Worm (Caenorhabditis elegans): ENCODE data around the gene tsp-21.

Gene tsp-21

ce11 chrX:9948963-9949362 is 16.8 kb downstream of the tsp-21 start, which contains the start of gene nas-37:
Gene nas-37 (minus strand): TSS chrX:9949063.
- TF ChIP-seq nhr-23 (tag; optimal IDR thresholded peaks at IDR 0.05) (no peak), unc-62 (GFP tag; optimal IDR thresholded peaks at IDR 0.05) (no peak), ama-1 (optimal IDR thresholded peaks at IDR 0.05) (no peak), skn-1 (tag; optimal IDR thresholded peaks at IDR 0.05) (no peak)

- TF ChIP-seq fkh-2 (tag; optimal IDR thresholded peaks at IDR 0.05) (no peak), egl-5 (tag; optimal IDR thresholded peaks at IDR 0.05) (peak; percentile 50), daf-12 (tag; optimal IDR thresholded peaks at IDR 0.05) (no peak)
Observed at ce11 chrX:9954483-9955041, 22.4 kb downstream of the tsp-21 start, which contains the start of gene cysl-1. Gene cysl-1 (minus strand): TSS chrX:9954533.

- TF ChIP-seq tbx-2 (tag; optimal IDR thresholded peaks at IDR 0.05) (no peak), nhr-237 (tag; optimal IDR thresholded peaks at IDR 0.05) (no peak), nhr-43 (tag; optimal IDR thresholded peaks at IDR 0.05; ENCODE audit: poor library complexity, severe bottlenecking) (no peak), nhr-11 (tag; optimal IDR thresholded peaks at IDR 0.05) (no peak), fkh-2 (tag; optimal IDR thresholded peaks at IDR 0.05) (no peak), nhr-67 (tag; optimal IDR thresholded peaks at IDR 0.05) (no peak), ztf-4 (tag; optimal IDR thresholded peaks at IDR 0.05) (no peak), elt-3 (tag; optimal IDR thresholded peaks at IDR 0.05) (no peak), unc-39 (tag; optimal IDR thresholded peaks at IDR 0.05) (no peak), lin-15B (tag; optimal IDR thresholded peaks at IDR 0.05) (no peak), fkh-10 (GFP tag; optimal IDR thresholded peaks at IDR 0.05) (no peak), aly-2 (tag; optimal IDR thresholded peaks at IDR 0.05) (no peak), mdl-1 (tag; optimal IDR thresholded peaks at IDR 0.05) (no peak), fos-1 (tag; optimal IDR thresholded peaks at IDR 0.05) (no peak), skn-1 (tag; optimal IDR thresholded peaks at IDR 0.05) (no peak), snpc-4 (tag; optimal IDR thresholded peaks at IDR 0.05) (no peak), unc-62 (GFP tag; optimal IDR thresholded peaks at IDR 0.05) (no peak), sea-2 (GFP tag; optimal IDR thresholded peaks at IDR 0.05) (no peak), nhr-23 (tag; optimal IDR thresholded peaks at IDR 0.05) (no peak)
Observed at ce11 chrX:9956052-9956451, 23.9 kb downstream of the tsp-21 start.

ce11 chrX:9957449-9957848 is 25.3 kb downstream of the tsp-21 start:
- TF ChIP-seq fos-1 (tag; optimal IDR thresholded peaks at IDR 0.05) (no peak), fkh-2 (tag; optimal IDR thresholded peaks at IDR 0.05) (no peak), egl-27 (tag; optimal IDR thresholded peaks at IDR 0.05) (no peak), ceh-82 (tag; optimal IDR thresholded peaks at IDR 0.05) (no peak), mml-1 (tag; optimal IDR thresholded peaks at IDR 0.05) (no peak), egl-5 (tag; optimal IDR thresholded peaks at IDR 0.05) (no peak), ztf-11 (tag; optimal IDR thresholded peaks at IDR 0.05) (no peak), nhr-43 (tag; optimal IDR thresholded peaks at IDR 0.05; ENCODE audit: poor library complexity, severe bottlenecking) (no peak), unc-62 (GFP tag; optimal IDR thresholded peaks at IDR 0.05) (no peak), elt-1 (tag; optimal IDR thresholded peaks at IDR 0.05) (no peak), jun-1 (tag; optimal IDR thresholded peaks at IDR 0.05) (no peak), nhr-77 (tag; optimal IDR thresholded peaks at IDR 0.05) (no peak), hmg-11 (tag; optimal IDR thresholded peaks at IDR 0.05) (no peak), ZK546.5 (tag; optimal IDR thresholded peaks at IDR 0.05) (no peak), ceh-9 (tag; optimal IDR thresholded peaks at IDR 0.05) (no peak)

- TF ChIP-seq egl-5 (tag; optimal IDR thresholded peaks at IDR 0.05): peak; percentile 91
- TF ChIP-seq nhr-25 (tag; optimal IDR thresholded peaks at IDR 0.05): peak; percentile 96
- TF ChIP-seq snpc-4 (tag; optimal IDR thresholded peaks at IDR 0.05): peak; percentile 94
- TF ChIP-seq eor-1 (tag; optimal IDR thresholded peaks at IDR 0.05): no peak
- no peak for TF ChIP-seq nhr-28 (tag; optimal IDR thresholded peaks at IDR 0.05)
- no peak for TF ChIP-seq mml-1 (tag; optimal IDR thresholded peaks at IDR 0.05)
- peak; percentile 98 for TF ChIP-seq pha-4 (tag; optimal IDR thresholded peaks at IDR 0.05)
- TF ChIP-seq lin-39 (tag; optimal IDR thresholded peaks at IDR 0.05): peak; percentile 98
- peak; percentile 90 for TF ChIP-seq unc-62 (GFP tag; optimal IDR thresholded peaks at IDR 0.05)
- peak; percentile 82 for TF ChIP-seq elt-1 (tag; optimal IDR thresholded peaks at IDR 0.05)
- peak in 2 of 3 experiments; percentile 1 to 62 for TF ChIP-seq elt-3 (tag; optimal IDR thresholded peaks at IDR 0.05)
- TF ChIP-seq R02D3.7 (tag; optimal IDR thresholded peaks at IDR 0.05): peak; percentile 63
- TF ChIP-seq hmg-11 (tag; optimal IDR thresholded peaks at IDR 0.05): peak; percentile 94
- peak; percentile 74 for TF ChIP-seq ceh-82 (tag; optimal IDR thresholded peaks at IDR 0.05)
- no peak for TF ChIP-seq nhr-76 (tag; optimal IDR thresholded peaks at IDR 0.05)
- peak; percentile 82 for TF ChIP-seq fkh-10 (GFP tag; optimal IDR thresholded peaks at IDR 0.05)
- peak; percentile 86 for TF ChIP-seq elt-2 (tag; optimal IDR thresholded peaks at IDR 0.05)
- peak; percentile 51 for TF ChIP-seq fos-1 (tag; optimal IDR thresholded peaks at IDR 0.05)
- TF ChIP-seq nhr-23 (tag; optimal IDR thresholded peaks at IDR 0.05): peak; percentile 94
- peak; percentile 88 for TF ChIP-seq pqm-1 (tag; optimal IDR thresholded peaks at IDR 0.05)
- peak; percentile 94 for TF ChIP-seq ceh-28 (tag; optimal IDR thresholded peaks at IDR 0.05)
- peak; percentile 92 for TF ChIP-seq jun-1 (tag; optimal IDR thresholded peaks at IDR 0.05)
- TF ChIP-seq nhr-237 (tag; optimal IDR thresholded peaks at IDR 0.05): no peak
- TF ChIP-seq egl-27 (tag; optimal IDR thresholded peaks at IDR 0.05): peak; percentile 87
- TF ChIP-seq daf-12 (tag; optimal IDR thresholded peaks at IDR 0.05): peak; percentile 50
- TF ChIP-seq aly-2 (tag; optimal IDR thresholded peaks at IDR 0.05): no peak
- TF ChIP-seq nfya-1 (tag; optimal IDR thresholded peaks at IDR 0.05; ENCODE audit: insufficient read depth): peak; percentile 93
- TF ChIP-seq mdl-1 (tag; optimal IDR thresholded peaks at IDR 0.05): peak; percentile 75
Observed at ce11 chrX:9958561-9958960, 26.4 kb downstream of the tsp-21 start, which contains the start of gene ZC506.1. Gene ZC506.1 (plus strand): TSS chrX:9958960.
